Worm (Caenorhabditis elegans) whole organism, L1 larva: ENCODE measurements around the gene ZK353.9.

ENCODE experiments used
- ceh-82 ChIP-seq, 3 experiments: fragments of 150-350 bp in 1 of 3; sonication (generic microtip) in 2 of 3; optimal IDR thresholded peaks; 2 replicates each; lab custom pipeline; 2014 to 2017; ENCODE audit warnings: missing biosample characterization in 3 of 3, missing genetic modification characterization in 3 of 3
- dpl-1 ChIP-seq, 3 experiments: fragments of 150-350 bp in 2 of 3; sonication (generic microtip) in 1 of 3; optimal IDR thresholded peaks; 2 replicates each; lab custom pipeline; 2014 to 2017; ENCODE audit warnings: missing biosample characterization in 3 of 3, missing genetic modification characterization in 3 of 3, missing genetic modification reagents in 3 of 3
- nhr-28 ChIP-seq: fragments of 150-350 bp; optimal IDR thresholded peaks from 2 replicates; lab custom pipeline; 2014; ENCODE audit warnings: missing biosample characterization, missing genetic modification characterization
- unc-62 ChIP-seq: fragments of 150-350 bp; optimal IDR thresholded peaks from 2 replicates; lab custom pipeline; 2014; ENCODE audit warnings: missing biosample characterization, missing genetic modification reagents, missing genetic modification characterization

ce11 chrIII:8394374-8395302, 14.7 kb upstream of the ZK353.9 start, which contains the start of gene ZK353.10:
- no peak for TF ChIP-seq ceh-82 (tag; optimal IDR thresholded peaks at IDR 0.05; lab: Kevin White, UChicago)
- no peak for TF ChIP-seq dpl-1 (GFP tag; optimal IDR thresholded peaks at IDR 0.05; lab: Kevin White, UChicago)
- no peak for TF ChIP-seq nhr-28 (tag; lab: Kevin White, UChicago)
- no peak for TF ChIP-seq unc-62
